Fruit fly (Drosophila melanogaster) whole organism, wandering third instar larva: ENCODE data around the gene CG42458.

ENCODE experiments used
- Abd-B ChIP-seq: fragments of >200 bp; optimal IDR thresholded peaks from 2 replicates; lab custom pipeline; 2017; ENCODE audit warnings: missing biosample characterization, missing genetic modification characterization
- CG32264 ChIP-seq: fragments of 200-800 bp; sonication (Bioruptor generic); optimal IDR thresholded peaks from 2 replicates; lab custom pipeline; 2016; ENCODE audit warnings: missing biosample characterization, missing genetic modification characterization
- CG9705 ChIP-seq: fragments of 200-800 bp; sonication (Bioruptor generic); optimal IDR thresholded peaks from 2 replicates; lab custom pipeline; 2018; ENCODE audit warnings: missing biosample characterization, mild to moderate bottlenecking, missing genetic modification characterization
- CrebA ChIP-seq: fragments of 200-800 bp; sonication (Bioruptor generic); optimal IDR thresholded peaks from 2 replicates; lab custom pipeline; 2016; ENCODE audit warnings: missing biosample characterization, mild to moderate bottlenecking, missing genetic modification characterization, borderline replicate concordance
- Dfd ChIP-seq: fragments of >200 bp; optimal IDR thresholded peaks from 2 replicates; lab custom pipeline; 2017; ENCODE audit warnings: missing biosample characterization, missing genetic modification characterization
- Dif ChIP-seq: fragments of 200-275, 200-300 bp; sonication (Bioruptor generic); optimal IDR thresholded peaks from 2 replicates; lab custom pipeline; 2018; ENCODE audit warnings: missing biosample characterization, missing genetic modification characterization; ENCODE audit not compliant: partially characterized antibody
- GATAd ChIP-seq: sonication (Bioruptor generic); optimal IDR thresholded peaks from 2 replicates; lab custom pipeline; 2016; ENCODE audit warnings: missing biosample characterization, missing genetic modification characterization
- HLH106 ChIP-seq: fragments of 200-800 bp; optimal IDR thresholded peaks from 3 replicates; lab custom pipeline; 2019; ENCODE audit warnings: missing biosample characterization, mild to moderate bottlenecking, missing genetic modification characterization, moderate library complexity
- Hnf4 ChIP-seq: fragments of 200-800 bp; sonication (Bioruptor generic); optimal IDR thresholded peaks from 2 replicates; lab custom pipeline; 2016; ENCODE audit warnings: missing biosample characterization, mild to moderate bottlenecking, missing genetic modification characterization
- Hr78 ChIP-seq: fragments of >200 bp; optimal IDR thresholded peaks from 2 replicates; lab custom pipeline; 2017; ENCODE audit warnings: missing biosample characterization, missing genetic modification characterization
- Hr83 ChIP-seq: fragments of 200-300 bp; sonication (Bioruptor generic); optimal IDR thresholded peaks from 2 replicates; lab custom pipeline; 2016; ENCODE audit warnings: missing biosample characterization, mild to moderate bottlenecking, missing genetic modification characterization, moderate library complexity; ENCODE audit not compliant: poor library complexity, severe bottlenecking
- Mio ChIP-seq: sonication (Bioruptor generic); optimal IDR thresholded peaks from 2 replicates; lab custom pipeline; 2016; ENCODE audit warnings: missing biosample characterization, missing genetic modification characterization
- Myc ChIP-seq: fragments of >200 bp; optimal IDR thresholded peaks from 2 replicates; lab custom pipeline; 2017
- N ChIP-seq: fragments of >200 bp; optimal IDR thresholded peaks from 2 replicates; lab custom pipeline; 2018; ENCODE audit warnings: missing biosample characterization, missing external identifiers, missing genetic modification characterization
- OdsH ChIP-seq: fragments of 200-800 bp; sonication (Bioruptor generic); optimal IDR thresholded peaks from 2 replicates; lab custom pipeline; 2016; ENCODE audit warnings: missing biosample characterization, mild to moderate bottlenecking, missing genetic modification characterization
- Rel ChIP-seq, 2 experiments: fragments of 200-800 bp; sonication (Bioruptor generic) in 1 of 2; optimal IDR thresholded peaks; 2 replicates in 1 of 2; 3 replicates in 1 of 2; lab custom pipeline; 2016 to 2019; ENCODE audit warnings: mild to moderate bottlenecking in 2 of 2, missing biosample characterization in 2 of 2, missing genetic modification characterization in 2 of 2, moderate library complexity in 1 of 2
- Sp1 ChIP-seq: fragments of 200-800 bp; sonication (Bioruptor generic); optimal IDR thresholded peaks from 3 replicates; lab custom pipeline; 2019; ENCODE audit warnings: missing biosample characterization, mild to moderate bottlenecking, missing genetic modification characterization, moderate library complexity
- Vsx2 ChIP-seq: fragments of 200-300, 225-300 bp; sonication (Bioruptor generic); optimal IDR thresholded peaks from 2 replicates; lab custom pipeline; 2018; ENCODE audit warnings: missing biosample characterization, missing genetic modification characterization; ENCODE audit not compliant: partially characterized antibody
- br ChIP-seq: fragments of 200-800 bp; sonication (Bioruptor generic); optimal IDR thresholded peaks from 2 replicates; lab custom pipeline; 2016; ENCODE audit warnings: missing biosample characterization, missing genetic modification characterization
- brk ChIP-seq: fragments of 200-800 bp; sonication (Bioruptor generic); optimal IDR thresholded peaks from 2 replicates; lab custom pipeline; 2016; ENCODE audit warnings: missing biosample characterization, mild to moderate bottlenecking, missing genetic modification characterization
- dl ChIP-seq, 2 experiments: fragments of 175-275, 200-275 bp in 1 of 2; fragments of 200-275 bp in 1 of 2; sonication (Bioruptor generic); optimal IDR thresholded peaks; lab custom pipeline; 2018; ENCODE audit warnings: mild to moderate bottlenecking in 2 of 2, missing biosample characterization in 2 of 2, missing genetic modification characterization in 2 of 2, moderate library complexity in 2 of 2; ENCODE audit not compliant: partially characterized antibody in 2 of 2, insufficient read depth in 1 of 2
- dmrt93B ChIP-seq: fragments of 200-800 bp; sonication (Bioruptor generic); optimal IDR thresholded peaks from 2 replicates; lab custom pipeline; 2018; ENCODE audit warnings: missing biosample characterization, mild to moderate bottlenecking, missing genetic modification characterization
- ey ChIP-seq: fragments of 200-800 bp; sonication (Bioruptor generic); optimal IDR thresholded peaks from 2 replicates; lab custom pipeline; 2016; ENCODE audit warnings: missing biosample characterization, missing genetic modification characterization
- foxo ChIP-seq, 2 experiments: fragments of 200-800 bp; sonication (Bioruptor generic); optimal IDR thresholded peaks; 2 replicates in 1 of 2; 3 replicates in 1 of 2; lab custom pipeline; 2016 to 2017; ENCODE audit warnings: missing biosample characterization in 2 of 2, missing genetic modification characterization in 2 of 2
- fru ChIP-seq: fragments of 200-800 bp; sonication (Bioruptor generic); optimal IDR thresholded peaks from 3 replicates; lab custom pipeline; 2016; ENCODE audit warnings: missing biosample characterization, mild to moderate bottlenecking, missing genetic modification characterization
- h ChIP-seq: fragments of 200-800 bp; sonication (Bioruptor generic); optimal IDR thresholded peaks from 3 replicates; lab custom pipeline; 2016; ENCODE audit warnings: missing biosample characterization, mild to moderate bottlenecking, missing genetic modification characterization
- jim ChIP-seq: fragments of 175-275, 200-325 bp; sonication (Bioruptor generic); optimal IDR thresholded peaks from 2 replicates; lab custom pipeline; 2016; ENCODE audit warnings: missing biosample characterization, mild to moderate bottlenecking, missing genetic modification characterization
- lola ChIP-seq: fragments of >200 bp; optimal IDR thresholded peaks from 2 replicates; lab custom pipeline; 2017; ENCODE audit warnings: missing biosample characterization, missing genetic modification characterization
- pan ChIP-seq: fragments of >200 bp; optimal IDR thresholded peaks from 2 replicates; lab custom pipeline; 2017
- rgr ChIP-seq: fragments of 200-800 bp; sonication (Bioruptor generic); optimal IDR thresholded peaks from 3 replicates; lab custom pipeline; 2016; ENCODE audit warnings: missing biosample characterization, mild to moderate bottlenecking, missing genetic modification characterization
- sage ChIP-seq: fragments of 200-800 bp; sonication (Bioruptor generic); optimal IDR thresholded peaks from 2 replicates; lab custom pipeline; 2016; ENCODE audit warnings: missing biosample characterization, mild to moderate bottlenecking, missing genetic modification characterization
- sv ChIP-seq: fragments of 200-800 bp; sonication (Bioruptor generic); optimal IDR thresholded peaks from 3 replicates; lab custom pipeline; 2016; ENCODE audit warnings: missing biosample characterization, missing genetic modification characterization
- tai ChIP-seq: sonication (Bioruptor generic); optimal IDR thresholded peaks from 2 replicates; lab custom pipeline; 2016; ENCODE audit warnings: missing biosample characterization, missing genetic modification characterization
- usp ChIP-seq: fragments of >200 bp; optimal IDR thresholded peaks from 2 replicates; lab custom pipeline; 2017; ENCODE audit warnings: missing biosample characterization, missing genetic modification characterization
- woc ChIP-seq: sonication (Bioruptor generic); optimal IDR thresholded peaks from 2 replicates; lab custom pipeline; 2016; ENCODE audit warnings: missing biosample characterization, mild to moderate bottlenecking, missing genetic modification characterization

The CG42458 gene

DNA sequence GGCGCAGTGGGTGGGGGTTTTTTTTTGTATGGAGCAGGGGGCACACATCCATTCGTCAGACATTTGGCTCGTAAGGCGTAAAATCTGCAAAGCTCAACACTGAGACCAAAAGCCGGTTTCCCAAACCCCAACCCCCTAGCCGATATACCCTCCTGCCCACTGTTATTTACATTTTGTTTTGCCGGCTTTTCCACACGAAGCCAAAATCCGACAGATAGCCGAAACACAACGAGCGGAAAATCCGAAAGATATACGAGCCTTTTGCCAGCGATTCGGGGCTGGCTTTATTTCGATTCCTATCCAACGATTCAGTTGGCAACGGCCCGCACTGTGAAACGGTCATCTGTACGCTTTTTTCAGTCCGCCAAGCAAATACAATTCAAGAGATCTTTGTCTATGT lies at the start of gene CG42458:
Gene CG42458 (plus strand): TSS at position 311 of the 400 bp plus-strand sequence.
- TF ChIP-seq CG32264 (no peak), h (GFP tag; lab: Kevin White, UChicago) (no peak), GATAd (GFP tag; lab: Kevin White, UChicago) (no peak), Hr83 (GFP tag; lab: Kevin White, UChicago) (no peak), Dif (GFP tag; lab: Kevin White, UChicago) (no peak), N (GFP tag; lab: Kevin White, UChicago) (no peak), rgr (no peak), lola (GFP tag; lab: Kevin White, UChicago) (no peak), ey (GFP tag; lab: Kevin White, UChicago) (no peak), Mio (GFP tag; lab: Kevin White, UChicago) (no peak), CG9705 (GFP tag; lab: Kevin White, UChicago) (no peak), fru (GFP tag; lab: Kevin White, UChicago) (no peak), Myc (no peak)
- TF ChIP-seq, all 38 proteins: peak for 0

DNA sequence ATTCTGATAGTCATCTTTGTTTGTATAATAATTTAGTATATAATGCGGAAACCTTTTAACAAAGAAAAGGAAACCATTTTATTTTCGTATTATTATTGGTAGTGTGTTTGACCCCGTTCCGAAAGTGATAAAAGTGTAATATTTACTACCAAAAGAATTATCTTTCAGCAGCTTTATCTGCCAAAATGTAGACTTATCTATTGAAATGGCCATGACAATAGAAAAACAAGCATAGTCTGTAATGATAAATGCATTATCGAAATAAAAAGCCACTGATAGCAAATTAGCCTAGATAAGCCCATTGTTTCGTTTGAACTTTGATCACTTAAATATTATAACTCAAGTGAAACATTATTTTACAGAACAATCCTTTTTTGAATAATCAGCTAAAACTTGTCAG lies 47.5 kb upstream of the CG42458 start:
- TF ChIP-seq Vsx2 (GFP tag; lab: Kevin White, UChicago) (no peak), CG9705 (GFP tag; lab: Kevin White, UChicago) (no peak), sage (no peak), br (GFP tag; lab: Kevin White, UChicago) (peak; percentile 18), brk (GFP tag; lab: Kevin White, UChicago) (peak; percentile 21)

DNA sequence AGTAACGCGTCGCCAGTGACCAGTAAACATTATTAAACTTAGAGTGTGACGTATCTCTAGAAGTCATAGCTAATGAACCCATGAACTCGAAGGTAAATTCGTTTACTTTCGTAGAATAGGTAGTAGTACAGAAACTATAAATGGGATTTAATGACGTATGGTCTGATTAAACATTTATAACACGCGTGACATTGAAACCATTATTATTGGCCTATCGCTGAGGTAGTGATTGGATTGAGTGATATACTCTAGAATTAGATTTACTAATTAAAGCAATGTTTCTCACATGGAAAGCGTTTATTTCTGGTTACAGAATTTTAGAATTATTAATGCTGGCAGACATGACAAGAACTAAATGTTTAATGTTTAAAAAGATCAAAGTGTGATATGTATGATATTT lies 46.8 kb upstream of the CG42458 start:
- no peak for TF ChIP-seq Rel (GFP tag; optimal IDR thresholded peaks at IDR 0.05; lab: Kevin White, UChicago)
- TF ChIP-seq Rel (tag; optimal IDR thresholded peaks at IDR 0.05; lab: Kevin White, UChicago) = no peak
- TF ChIP-seq Hr83 (GFP tag; lab: Kevin White, UChicago) = no peak
- no peak for TF ChIP-seq CG9705 (GFP tag; lab: Kevin White, UChicago)
- no peak for TF ChIP-seq HLH106 (tag; lab: Kevin White, UChicago)
- TF ChIP-seq h (GFP tag; lab: Kevin White, UChicago) = no peak
- no peak for TF ChIP-seq br (GFP tag; lab: Kevin White, UChicago)
- no peak for TF ChIP-seq lola (GFP tag; lab: Kevin White, UChicago)
- no peak for TF ChIP-seq pan (lab: Kevin White, UChicago)
- no peak for TF ChIP-seq Abd-B
- no peak for TF ChIP-seq fru (GFP tag; lab: Kevin White, UChicago)
- TF ChIP-seq, all 38 proteins: peak for 0

DNA sequence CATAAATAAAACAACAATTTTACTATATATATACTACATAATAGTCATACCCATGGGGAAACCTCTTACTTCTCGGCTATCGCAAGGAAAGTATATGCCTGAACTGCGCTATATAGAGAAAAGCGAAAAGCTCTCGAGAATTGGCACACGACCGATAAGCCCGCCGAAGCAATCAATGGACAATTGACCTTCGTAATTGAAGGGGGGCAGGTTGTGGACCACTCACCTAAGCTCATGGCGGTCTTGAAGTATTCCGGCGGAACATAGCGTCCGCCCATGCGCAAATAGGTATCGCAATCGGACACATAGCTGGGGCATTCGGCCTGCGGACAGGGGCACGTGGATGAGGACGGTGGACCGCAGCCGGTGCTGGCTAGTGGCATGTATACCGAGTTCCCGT lies 43.2 kb upstream of the CG42458 start:
- TF ChIP-seq Hnf4 (GFP tag; lab: Kevin White, UChicago) (no peak), h (GFP tag; lab: Kevin White, UChicago) (peak; percentile 9), pan (lab: Kevin White, UChicago) (no peak)
- TF ChIP-seq, all 38 proteins: peak for 1

DNA sequence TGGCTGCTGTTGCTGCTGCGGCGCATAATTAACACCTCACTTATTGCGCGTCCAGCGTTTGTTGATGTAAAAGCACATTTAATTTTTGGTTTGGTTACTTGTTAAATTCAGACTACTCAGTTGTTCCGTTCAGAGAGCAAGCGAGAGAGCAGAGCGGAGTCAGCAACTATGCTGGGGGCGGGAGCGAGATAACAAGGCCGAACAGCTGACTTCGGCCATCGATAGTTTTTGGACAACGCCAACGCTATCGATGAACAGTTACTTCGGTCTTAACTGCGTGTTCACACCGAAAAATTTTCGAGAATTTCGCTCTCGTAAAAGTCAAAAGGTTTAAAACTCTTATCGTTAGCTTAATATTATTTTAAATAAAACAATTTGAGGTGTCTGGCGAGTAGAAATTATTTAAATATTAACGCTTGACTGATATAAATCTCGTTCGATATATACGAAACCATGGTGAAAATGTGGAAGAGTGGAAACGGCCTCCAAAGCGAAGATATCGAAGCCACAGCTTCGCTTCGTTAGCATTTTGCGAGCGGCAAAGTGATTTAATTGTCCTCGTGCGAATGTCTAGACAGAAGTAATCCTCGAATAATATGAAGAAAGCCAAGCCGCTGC lies 42.2 kb upstream of the CG42458 start, which contains the start of the genes SMSr and smid:
Gene SMSr (minus strand): TSS at position 116 of the 618 bp plus-strand sequence.
Gene smid (plus strand): TSS at position 256 of the 618 bp plus-strand sequence.
- TF ChIP-seq brk (GFP tag; lab: Kevin White, UChicago) (no peak), Hr83 (GFP tag; lab: Kevin White, UChicago) (peak; percentile 18), Dif (GFP tag; lab: Kevin White, UChicago) (peak; percentile 95), br (GFP tag; lab: Kevin White, UChicago) (peak; percentile 47), h (GFP tag; lab: Kevin White, UChicago) (peak; percentile 66), OdsH (peak; percentile 56), lola (GFP tag; lab: Kevin White, UChicago) (no peak), ey (GFP tag; lab: Kevin White, UChicago) (peak; percentile 62), Hr78 (GFP tag; lab: Kevin White, UChicago) (no peak), Dfd (GFP tag; lab: Kevin White, UChicago) (no peak), pan (lab: Kevin White, UChicago) (no peak), CG9705 (GFP tag; lab: Kevin White, UChicago) (peak; percentile 16), fru (GFP tag; lab: Kevin White, UChicago) (peak; percentile 98), dl (GFP tag; optimal IDR thresholded peaks at IDR 0.05; lab: Kevin White, UChicago; ENCODE audit: insufficient read depth in 1 of 2, partially characterized antibody in 2 of 2) (peak; percentile 84 to 90), Hnf4 (GFP tag; lab: Kevin White, UChicago) (no peak), usp (GFP tag; lab: Kevin White, UChicago) (no peak), Vsx2 (GFP tag; lab: Kevin White, UChicago) (peak; percentile 69), HLH106 (tag; lab: Kevin White, UChicago) (peak; percentile 61), CG32264 (no peak), N (GFP tag; lab: Kevin White, UChicago) (peak; percentile 46), woc (peak; percentile 73), sv (peak; percentile 42), Sp1 (GFP tag; lab: Kevin White, UChicago) (peak; percentile 56), Mio (GFP tag; lab: Kevin White, UChicago) (no peak), dmrt93B (peak; percentile 28), tai (GFP tag; lab: Kevin White, UChicago) (no peak), jim (GFP tag; lab: Kevin White, UChicago) (no peak), Myc (peak; percentile 21), Rel (GFP tag; optimal IDR thresholded peaks at IDR 0.05; lab: Kevin White, UChicago) (no peak), Rel (tag; optimal IDR thresholded peaks at IDR 0.05; lab: Kevin White, UChicago) (no peak), rgr (peak; percentile 74), sage (no peak), CrebA (GFP tag; lab: Kevin White, UChicago) (no peak), foxo (GFP tag; optimal IDR thresholded peaks at IDR 0.05; lab: Kevin White, UChicago) (peak in 1 of 2 experiments; percentile 68)
